Worm (Caenorhabditis elegans): ENCODE data around the gene tyr-2.

Gene tyr-2

DNA sequence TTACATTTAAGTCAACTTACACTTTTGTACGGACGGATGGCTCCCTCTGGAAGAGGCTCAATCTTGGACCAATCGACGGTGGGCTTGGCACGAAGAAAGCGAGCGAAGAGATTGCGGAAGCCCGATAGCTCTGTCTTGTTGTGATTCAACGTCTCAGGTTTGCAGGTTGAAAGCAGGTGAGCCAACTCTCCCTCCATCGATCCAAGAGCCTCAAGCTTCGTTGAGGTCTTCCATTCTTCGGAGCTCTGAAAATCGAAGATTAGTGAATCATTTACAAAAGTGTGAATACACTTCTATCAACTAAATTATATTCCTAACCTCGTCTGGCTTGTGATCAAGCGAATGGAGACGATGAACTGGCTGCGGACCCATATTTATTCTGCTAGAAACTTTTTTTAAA, 21.8 kb downstream of the tyr-2 start:
- no peak for TF ChIP-seq tbx-8 (GFP tag; optimal IDR thresholded peaks at IDR 0.05)
- TF ChIP-seq nhr-76 (tag; optimal IDR thresholded peaks at IDR 0.05), result no peak
- no peak for TF ChIP-seq lin-32 (GFP tag; optimal IDR thresholded peaks at IDR 0.05)
- TF ChIP-seq unc-62 (GFP tag; optimal IDR thresholded peaks at IDR 0.05), result no peak
- TF ChIP-seq sptf-1 (tag; optimal IDR thresholded peaks at IDR 0.05), result no peak
- TF ChIP-seq sem-2 (GFP tag; optimal IDR thresholded peaks at IDR 0.05), result no peak
- TF ChIP-seq M03D4.4 (tag; optimal IDR thresholded peaks at IDR 0.05), result no peak
- TF ChIP-seq zip-8 (tag; optimal IDR thresholded peaks at IDR 0.05), result no peak
- TF ChIP-seq unc-120 (tag; optimal IDR thresholded peaks at IDR 0.05; ENCODE audit: poor library complexity, severe bottlenecking), result no peak
- no peak for TF ChIP-seq elt-1 (tag; optimal IDR thresholded peaks at IDR 0.05; ENCODE audit: borderline replicate concordance, insufficient read depth)
- TF ChIP-seq nhr-237 (tag; optimal IDR thresholded peaks at IDR 0.05), result no peak

- TF ChIP-seq snpc-4 (tag; optimal IDR thresholded peaks at IDR 0.05) (no peak), ceh-43 (GFP tag; optimal IDR thresholded peaks at IDR 0.05) (no peak), ces-1 (GFP tag; optimal IDR thresholded peaks at IDR 0.05) (no peak), hlh-1 (tag; optimal IDR thresholded peaks at IDR 0.05) (peak; percentile 1)
These were observed 22.8 kb downstream of the tyr-2 start for ce11 chrIII:13766704-13767323.

ce11 chrIII:13768074-13768662, 24.1 kb downstream of the tyr-2 start, which contains the start of gene rml-1:
TSS of gene rml-1 (minus strand) at chrIII:13768092.
- TF ChIP-seq unc-62 (GFP tag; optimal IDR thresholded peaks at IDR 0.05) (no peak), M03D4.4 (tag; optimal IDR thresholded peaks at IDR 0.05) (no peak), ces-1 (GFP tag; optimal IDR thresholded peaks at IDR 0.05) (no peak), mep-1 (tag; optimal IDR thresholded peaks at IDR 0.05) (peak; percentile 24), hlh-1 (tag; optimal IDR thresholded peaks at IDR 0.05) (peak; percentile 84)

- TF ChIP-seq mep-1 (tag; optimal IDR thresholded peaks at IDR 0.05) (no peak), ceh-39 (tag; optimal IDR thresholded peaks at IDR 0.05) (no peak), zip-8 (tag; optimal IDR thresholded peaks at IDR 0.05) (no peak), unc-120 (tag; optimal IDR thresholded peaks at IDR 0.05; ENCODE audit: poor library complexity, severe bottlenecking) (no peak)
These were observed 26.0 kb downstream of the tyr-2 start for ce11 chrIII:13770017-13770416.

- TF ChIP-seq ceh-43 (GFP tag; optimal IDR thresholded peaks at IDR 0.05), result no peak
- TF ChIP-seq mep-1 (tag; optimal IDR thresholded peaks at IDR 0.05), result peak; percentile 49
- TF ChIP-seq nhr-237 (tag; optimal IDR thresholded peaks at IDR 0.05), result peak; percentile 2
- no peak for TF ChIP-seq snpc-4 (tag; optimal IDR thresholded peaks at IDR 0.05)
- no peak for TF ChIP-seq ham-2 (GFP tag; optimal IDR thresholded peaks at IDR 0.05)
- no peak for TF ChIP-seq flh-1 (GFP tag; optimal IDR thresholded peaks at IDR 0.05)
- peak; percentile 5 for TF ChIP-seq hlh-1 (tag; optimal IDR thresholded peaks at IDR 0.05)
- no peak for TF ChIP-seq ces-1 (GFP tag; optimal IDR thresholded peaks at IDR 0.05)
- peak; percentile 48 for TF ChIP-seq lin-13 (tag; optimal IDR thresholded peaks at IDR 0.05)
- TF ChIP-seq elt-1 (tag; optimal IDR thresholded peaks at IDR 0.05; ENCODE audit: borderline replicate concordance, insufficient read depth), result no peak
- no peak for TF ChIP-seq unc-39 (tag; optimal IDR thresholded peaks at IDR 0.05)
- TF ChIP-seq sem-2 (GFP tag; optimal IDR thresholded peaks at IDR 0.05), result no peak
- TF ChIP-seq unc-120 (tag; optimal IDR thresholded peaks at IDR 0.05; ENCODE audit: poor library complexity, severe bottlenecking), result no peak
- no peak for TF ChIP-seq nhr-76 (tag; optimal IDR thresholded peaks at IDR 0.05)
- TF ChIP-seq nhr-28 (tag; optimal IDR thresholded peaks at IDR 0.05), result no peak
- no peak for TF ChIP-seq cnd-1 (tag; optimal IDR thresholded peaks at IDR 0.05)
- TF ChIP-seq nhr-12 (tag; optimal IDR thresholded peaks at IDR 0.05), result no peak
- no peak for TF ChIP-seq tbx-8 (GFP tag; optimal IDR thresholded peaks at IDR 0.05)
- no peak for TF ChIP-seq unc-62 (GFP tag; optimal IDR thresholded peaks at IDR 0.05)
- TF ChIP-seq pha-4 (tag; optimal IDR thresholded peaks at IDR 0.05), result peak; percentile 45
- TF ChIP-seq mls-2 (tag; optimal IDR thresholded peaks at IDR 0.05), result no peak
- peak; percentile 67 for TF ChIP-seq lsy-2 (tag; optimal IDR thresholded peaks at IDR 0.05)
- TF ChIP-seq ceh-83 (GFP tag; optimal IDR thresholded peaks at IDR 0.05), result no peak
- TF ChIP-seq lin-32 (GFP tag; optimal IDR thresholded peaks at IDR 0.05), result no peak
- peak; percentile 23 for TF ChIP-seq ceh-39 (tag; optimal IDR thresholded peaks at IDR 0.05)
- TF ChIP-seq M03D4.4 (tag; optimal IDR thresholded peaks at IDR 0.05), result no peak
- TF ChIP-seq ztf-11 (tag; optimal IDR thresholded peaks at IDR 0.05), result no peak
- TF ChIP-seq mab-5 (tag; optimal IDR thresholded peaks at IDR 0.05), result no peak
- TF ChIP-seq bed-3 (GFP tag; optimal IDR thresholded peaks at IDR 0.05), result no peak
- TF ChIP-seq blmp-1 (tag; optimal IDR thresholded peaks at IDR 0.05), result no peak
- no peak for TF ChIP-seq elt-3 (tag; optimal IDR thresholded peaks at IDR 0.05)
- peak; percentile 12 for TF ChIP-seq sptf-1 (tag; optimal IDR thresholded peaks at IDR 0.05)
- TF ChIP-seq zip-8 (tag; optimal IDR thresholded peaks at IDR 0.05), result no peak
These were observed 27.1 kb downstream of the tyr-2 start, which contains the start of the genes cyk-4 and pdr-1 for ce11 chrIII:13771145-13771544. TSS of gene cyk-4 (minus strand) at chrIII:13771224. TSS of gene pdr-1 (plus strand) at chrIII:13771513.

Measured in whole organism, mixed stage, embryonic.